Worm (Caenorhabditis elegans): ENCODE data around the gene C18G1.9.
"Not testable (repeated sequence)": the region's sequence is repeated elsewhere in the genome, so short reads cannot be mapped to it uniquely, and the experiment has no call there.

DNA sequence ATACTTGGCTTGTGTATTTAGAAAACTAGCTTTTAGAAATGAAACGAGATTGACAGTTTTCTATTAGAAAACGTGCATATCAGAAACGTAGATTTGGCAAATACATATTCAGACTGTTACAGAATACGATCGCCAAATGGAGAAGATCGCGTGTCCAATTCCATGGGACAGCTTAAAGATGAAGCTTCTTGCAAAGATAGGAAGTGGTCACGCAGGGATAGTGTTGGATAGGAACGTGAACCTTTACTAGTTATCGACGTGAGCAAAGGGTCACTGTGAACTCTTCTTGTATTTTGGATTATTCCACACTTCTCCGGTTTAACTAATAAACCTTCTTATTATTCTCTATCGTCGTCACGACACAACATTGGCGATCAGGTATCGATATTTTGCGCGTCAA lies 8.9 kb downstream of the C18G1.9 start, which contains the start of gene bgnt-1.4:
- TF ChIP-seq flt-1 (GFP tag; IDR thresholded peaks at IDR 0.05); cog-1 (tag; optimal IDR thresholded peaks at IDR 0.05): not testable (repeated sequence)
